Worm (Caenorhabditis elegans) whole organism, early embryonic: ENCODE measurements around the gene F47B10.5.

Experiments used
- ama-1 ChIP-seq: fragments of 150-350 bp; optimal IDR thresholded peaks from 2 replicates; lab custom pipeline; 2014
- ceh-13 ChIP-seq: fragments of 200-800 bp; sonication (Bioruptor generic); optimal IDR thresholded peaks from 2 replicates; lab custom pipeline; 2018; ENCODE audit warnings: mild to moderate bottlenecking, missing genetic modification characterization, missing compliant biosample characterization
- ceh-36 ChIP-seq: sonication (generic microtip); optimal IDR thresholded peaks from 2 replicates; lab custom pipeline; 2016; ENCODE audit warnings: missing genetic modification characterization, inconsistent platforms, missing compliant biosample characterization
- scrt-1 ChIP-seq: fragments of 200-800 bp; sonication (Bioruptor generic); IDR thresholded peaks from 2 replicates; pipeline ENCODE4 v1.3.6; 2022; ENCODE audit warnings: missing genetic modification characterization, missing compliant biosample characterization
- tra-4 ChIP-seq: sonication (generic microtip); optimal IDR thresholded peaks from 2 replicates; lab custom pipeline; 2017; ENCODE audit warnings: missing genetic modification characterization, missing compliant biosample characterization

ce11 chrX:10901766-10902165 is 11.4 kb upstream of the F47B10.5 start:
- TF ChIP-seq ceh-36 (tag; lab: Kevin White, UChicago) (no peak), scrt-1 (GFP tag; lab: Robert Waterston, UW) (no peak), tra-4 (tag; lab: Kevin White, UChicago) (no peak), ama-1 (lab: Kevin White, UChicago) (no peak), ceh-13 (GFP tag; lab: Kevin White, UChicago) (no peak)
